Worm (Caenorhabditis elegans): ENCODE data around the gene egas-1.

The egas-1 gene

ce11 chrV:18637544-18638366 is 2.3 kb upstream of the egas-1 start:
- TF ChIP-seq efl-1 (optimal IDR thresholded peaks at IDR 0.05) (peak in 1 of 2 experiments; percentile 21), efl-1 (GFP tag; optimal IDR thresholded peaks at IDR 0.05 in 1 of 2) (peak in 1 of 2 experiments; percentile 45), isw-1 (GFP tag; IDR thresholded peaks at IDR 0.05) (no peak), nhr-47 (tag; optimal IDR thresholded peaks at IDR 0.05) (peak; percentile 32), lin-13 (GFP tag; optimal IDR thresholded peaks at IDR 0.05) (peak; percentile 13), lsy-2 (tag; optimal IDR thresholded peaks at IDR 0.05) (peak; percentile 20 to 50), blmp-1 (tag; optimal IDR thresholded peaks at IDR 0.05) (peak; percentile 81), rnt-1 (tag; optimal IDR thresholded peaks at IDR 0.05) (no peak), ama-1 (optimal IDR thresholded peaks at IDR 0.05) (no peak), grh-1 (GFP tag; IDR thresholded peaks at IDR 0.05) (peak; percentile 49; the same call in 1 of the 2 replicates), ztf-11 (tag; optimal IDR thresholded peaks at IDR 0.05) (no peak), nhr-19 (GFP tag; conservative IDR thresholded peaks at IDR 0.05) (peak; percentile 40; the same call in 1 of the 2 replicates), pag-3 (tag; optimal IDR thresholded peaks at IDR 0.05; ENCODE audit: borderline replicate concordance, insufficient read depth) (peak; percentile 89), jun-1 (tag; optimal IDR thresholded peaks at IDR 0.05) (no peak), ceh-88 (GFP tag; IDR thresholded peaks at IDR 0.05) (no peak), fos-1 (tag; optimal IDR thresholded peaks at IDR 0.05) (no peak), nhr-85 (tag) (peak; percentile 87), xbp-1 (tag; optimal IDR thresholded peaks at IDR 0.05) (no peak), irx-1 (tag; optimal IDR thresholded peaks at IDR 0.05) (peak; percentile 8), ceh-90 (tag; optimal IDR thresholded peaks at IDR 0.05) (no peak), mef-2 (tag; optimal IDR thresholded peaks at IDR 0.05) (no peak), lin-35 (GFP tag; optimal IDR thresholded peaks at IDR 0.05) (peak in 1 of 2 experiments; percentile 31), tbx-2 (tag; optimal IDR thresholded peaks at IDR 0.05) (peak; percentile 10), tlp-1 (tag; optimal IDR thresholded peaks at IDR 0.05) (no peak), egl-27 (tag; optimal IDR thresholded peaks at IDR 0.05) (no peak), nhr-12 (tag; optimal IDR thresholded peaks at IDR 0.05) (no peak), nhr-90 (tag; optimal IDR thresholded peaks at IDR 0.05; ENCODE audit: poor library complexity) (no peak), Y116A8C.19 (tag; optimal IDR thresholded peaks at IDR 0.05; ENCODE audit: borderline replicate concordance) (no peak), unc-62 (GFP tag; optimal IDR thresholded peaks at IDR 0.05) (no peak), unc-30 (tag; optimal IDR thresholded peaks at IDR 0.05) (no peak), C16A3.4 (tag; optimal IDR thresholded peaks at IDR 0.05) (peak; percentile 46), mdl-1 (tag; optimal IDR thresholded peaks at IDR 0.05) (peak in 1 of 2 experiments; percentile 15), nhr-71 (tag; optimal IDR thresholded peaks at IDR 0.05) (no peak), nhr-20 (tag; optimal IDR thresholded peaks at IDR 0.05) (peak; percentile 58), nhr-237 (tag; optimal IDR thresholded peaks at IDR 0.05) (no peak), skn-1 (tag; optimal IDR thresholded peaks at IDR 0.05) (peak; percentile 19), unc-130 (tag; optimal IDR thresholded peaks at IDR 0.05) (no peak), ces-1 (GFP tag; optimal IDR thresholded peaks at IDR 0.05) (no peak), nhr-77 (tag; optimal IDR thresholded peaks at IDR 0.05) (peak; percentile 45), elt-3 (tag; optimal IDR thresholded peaks at IDR 0.05) (peak in 3 of 6 experiments; percentile 36 to 70 (median 66)), lin-14 (GFP tag; optimal IDR thresholded peaks at IDR 0.05) (peak; percentile 81), nhr-11 (tag; optimal IDR thresholded peaks at IDR 0.05) (no peak), ceh-8 (GFP tag; optimal IDR thresholded peaks at IDR 0.05) (no peak), mep-1 (tag; optimal IDR thresholded peaks at IDR 0.05) (peak; percentile 42), swsn-7 (tag; optimal IDR thresholded peaks at IDR 0.05) (no peak), snu-23 (GFP tag; optimal IDR thresholded peaks at IDR 0.05) (peak; percentile 59)
